Worm (Caenorhabditis elegans): ENCODE measurements around the gene str-199.

Gene str-199

ce11 chrV:17190399-17190798 lies at the start of gene str-199:
Gene str-199 (minus strand): TSS chrV:17190499.
- no peak for TF ChIP-seq ceh-2 (tag; optimal IDR thresholded peaks at IDR 0.05)
- TF ChIP-seq K02D7.2 (tag; optimal IDR thresholded peaks at IDR 0.05), result no peak
- no peak for TF ChIP-seq unc-86 (tag; optimal IDR thresholded peaks at IDR 0.05)
- no peak for TF ChIP-seq nfya-1 (tag; optimal IDR thresholded peaks at IDR 0.05)
- TF ChIP-seq ahr-1 (tag; optimal IDR thresholded peaks at IDR 0.05), result no peak
- no peak for TF ChIP-seq odd-2 (tag; optimal IDR thresholded peaks at IDR 0.05)
- TF ChIP-seq syd-9 (tag; optimal IDR thresholded peaks at IDR 0.05), result no peak
- TF ChIP-seq Y22D7AL.16 (tag; optimal IDR thresholded peaks at IDR 0.05), result no peak
- TF ChIP-seq ztf-16 (tag; optimal IDR thresholded peaks at IDR 0.05), result no peak
- TF ChIP-seq C08G9.2 (tag; optimal IDR thresholded peaks at IDR 0.05), result no peak
- TF ChIP-seq tbx-7 (tag; optimal IDR thresholded peaks at IDR 0.05), result no peak
- no peak for TF ChIP-seq elt-2 (tag; optimal IDR thresholded peaks at IDR 0.05)
- no peak for TF ChIP-seq che-1 (tag; optimal IDR thresholded peaks at IDR 0.05)
- no peak for TF ChIP-seq madf-2 (tag; optimal IDR thresholded peaks at IDR 0.05)
- TF ChIP-seq fax-1 (tag; optimal IDR thresholded peaks at IDR 0.05), result no peak
- TF ChIP-seq lim-6 (tag; optimal IDR thresholded peaks at IDR 0.05), result no peak
- TF ChIP-seq ama-1 (optimal IDR thresholded peaks at IDR 0.05), result no peak
- no peak for TF ChIP-seq ceh-24 (tag; optimal IDR thresholded peaks at IDR 0.05)
- TF ChIP-seq sdc-2 (tag; optimal IDR thresholded peaks at IDR 0.05), result no peak

- TF ChIP-seq sox-2 (GFP tag; IDR thresholded peaks at IDR 0.05), result no peak
- TF ChIP-seq elt-2 (tag; optimal IDR thresholded peaks at IDR 0.05), result no peak
- TF ChIP-seq nhr-11 (tag; optimal IDR thresholded peaks at IDR 0.05), result no peak
- TF ChIP-seq rnt-1 (tag; optimal IDR thresholded peaks at IDR 0.05), result no peak
Observed at ce11 chrV:17238799-17239198, 48.5 kb upstream of the str-199 start, which contains the start of gene T19C9.8. Gene T19C9.8 (plus strand): TSS chrV:17239097.

DNA sequence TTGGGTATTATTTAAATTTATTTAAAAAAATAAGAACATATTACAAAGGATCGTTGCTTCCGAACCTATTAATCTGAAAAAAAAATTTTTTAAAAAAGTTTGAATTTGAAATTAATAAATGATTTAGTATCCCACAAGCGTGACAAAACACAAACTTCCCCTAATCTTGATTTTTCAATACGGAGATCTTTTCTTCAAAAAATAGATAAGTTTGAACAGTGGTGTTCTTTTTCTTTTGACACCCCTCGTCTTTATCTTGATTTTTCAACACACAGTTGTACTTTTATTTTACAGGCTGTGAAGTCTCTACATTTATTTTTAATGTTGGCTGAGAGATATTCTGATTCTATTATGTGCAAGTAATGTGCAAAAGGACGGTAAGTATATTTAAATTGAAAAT lies 46.0 kb upstream of the str-199 start, which contains the start of gene T19C9.10:
TSS of gene T19C9.10 (plus strand) at position 248 of the 400 bp plus-strand sequence.
- TF ChIP-seq pha-4 (tag; optimal IDR thresholded peaks at IDR 0.05) (no peak), ceh-22 (tag; optimal IDR thresholded peaks at IDR 0.05) (no peak), tbx-2 (tag; optimal IDR thresholded peaks at IDR 0.05) (no peak), hlh-15 (tag; optimal IDR thresholded peaks at IDR 0.05) (no peak), ttx-3 (tag; optimal IDR thresholded peaks at IDR 0.05) (no peak), ztf-16 (tag; optimal IDR thresholded peaks at IDR 0.05) (no peak), mec-3 (tag; optimal IDR thresholded peaks at IDR 0.05; ENCODE audit: borderline replicate concordance) (no peak), T23F11.4 (GFP tag; optimal IDR thresholded peaks at IDR 0.05) (no peak), lin-11 (tag; optimal IDR thresholded peaks at IDR 0.05) (no peak), K09A11.1 (tag; optimal IDR thresholded peaks at IDR 0.05; ENCODE audit: insufficient read depth) (no peak), odd-2 (tag; optimal IDR thresholded peaks at IDR 0.05) (no peak), ceh-24 (tag; optimal IDR thresholded peaks at IDR 0.05) (no peak), npax-4 (tag; optimal IDR thresholded peaks at IDR 0.05) (no peak), ceh-30 (tag; optimal IDR thresholded peaks at IDR 0.05) (no peak), pax-1 (tag; optimal IDR thresholded peaks at IDR 0.05) (no peak), hlh-30 (tag; optimal IDR thresholded peaks at IDR 0.05; ENCODE audit: insufficient read depth) (no peak)

ce11 chrV:17232403-17232802 lies 42.1 kb upstream of the str-199 start:
- TF ChIP-seq ceh-48 (tag; optimal IDR thresholded peaks at IDR 0.05), result no peak
- TF ChIP-seq unc-3 (GFP tag; conservative IDR thresholded peaks at IDR 0.05), result no peak
- TF ChIP-seq unc-3 (tag; optimal IDR thresholded peaks at IDR 0.05), result no peak
- no peak for TF ChIP-seq tbx-2 (tag; optimal IDR thresholded peaks at IDR 0.05)
- no peak for TF ChIP-seq ceh-19 (GFP tag; optimal IDR thresholded peaks at IDR 0.05)
- no peak for TF ChIP-seq pqm-1 (tag; optimal IDR thresholded peaks at IDR 0.05)
- no peak for TF ChIP-seq sox-2 (GFP tag; IDR thresholded peaks at IDR 0.05)
- TF ChIP-seq ceh-22 (tag; optimal IDR thresholded peaks at IDR 0.05), result no peak
- TF ChIP-seq lin-11 (tag; optimal IDR thresholded peaks at IDR 0.05), result no peak
- TF ChIP-seq odd-2 (tag; optimal IDR thresholded peaks at IDR 0.05), result no peak
- no peak for TF ChIP-seq K09A11.1 (tag; optimal IDR thresholded peaks at IDR 0.05; ENCODE audit: insufficient read depth)
- TF ChIP-seq npax-4 (tag; optimal IDR thresholded peaks at IDR 0.05), result no peak
- TF ChIP-seq C38D4.7 (GFP tag; optimal IDR thresholded peaks at IDR 0.05), result no peak
- TF ChIP-seq ceh-18 (tag; optimal IDR thresholded peaks at IDR 0.05), result no peak
- TF ChIP-seq pag-3 (tag; optimal IDR thresholded peaks at IDR 0.05; ENCODE audit: borderline replicate concordance), result no peak
- TF ChIP-seq pax-1 (tag; optimal IDR thresholded peaks at IDR 0.05), result no peak
- no peak for TF ChIP-seq mec-3 (tag; optimal IDR thresholded peaks at IDR 0.05; ENCODE audit: borderline replicate concordance)
- TF ChIP-seq unc-55 (GFP tag; optimal IDR thresholded peaks at IDR 0.05), result no peak
- TF ChIP-seq ttx-3 (tag; optimal IDR thresholded peaks at IDR 0.05), result no peak

Measured in whole organism, late embryonic.